Fruit fly (Drosophila melanogaster) whole organism, prepupa: ENCODE measurements around the gene CG31327.

Experiments
- CG11294 ChIP-seq: fragments of 200-800 bp; sonication (Bioruptor generic); IDR thresholded peaks from 2 replicates; pipeline ENCODE4 v1.3.6; 2022; ENCODE audit warnings: missing biosample characterization, missing genetic modification characterization
- CG11762 ChIP-seq: fragments of 200-800 bp; sonication (Bioruptor generic); optimal IDR thresholded peaks from 3 replicates; lab custom pipeline; 2016; ENCODE audit warnings: missing biosample characterization, missing genetic modification characterization; ENCODE audit not compliant: insufficient read depth
- CG15336 ChIP-seq: fragments of 200-800 bp; sonication (Bioruptor generic); IDR thresholded peaks from 2 replicates; pipeline ENCODE4 v1.3.6; 2022; ENCODE audit warnings: missing biosample characterization, missing genetic modification characterization
- CG3032 ChIP-seq: fragments of 200-800 bp; optimal IDR thresholded peaks from 2 replicates; lab custom pipeline; 2019; ENCODE audit warnings: missing biosample characterization, mild to moderate bottlenecking, missing genetic modification characterization, moderate library complexity
- CG34406 ChIP-seq: fragments of 200-800 bp; sonication (Bioruptor generic); optimal IDR thresholded peaks from 3 replicates; lab custom pipeline; 2016; ENCODE audit warnings: missing biosample characterization, missing genetic modification characterization
- CG4318 ChIP-seq: fragments of 200-800 bp; sonication (Bioruptor generic); optimal IDR thresholded peaks from 3 replicates; lab custom pipeline; 2017; ENCODE audit warnings: missing biosample characterization, mild to moderate bottlenecking, missing genetic modification characterization
- CG6276 ChIP-seq: fragments of 200-800 bp; sonication (Bioruptor generic); optimal IDR thresholded peaks from 2 replicates; lab custom pipeline; 2017; ENCODE audit warnings: missing biosample characterization, mild to moderate bottlenecking, missing genetic modification characterization
- CG6792 ChIP-seq: fragments of 200-800 bp; sonication (Bioruptor generic); optimal IDR thresholded peaks from 3 replicates; lab custom pipeline; 2016; ENCODE audit warnings: missing biosample characterization, missing genetic modification characterization
- CG6854 ChIP-seq: fragments of 200-800 bp; sonication (Bioruptor generic); optimal IDR thresholded peaks from 2 replicates; lab custom pipeline; 2017; ENCODE audit warnings: missing biosample characterization, mild to moderate bottlenecking, missing genetic modification characterization
- CG7368 ChIP-seq: fragments of 200-800 bp; sonication (Bioruptor generic); optimal IDR thresholded peaks from 3 replicates; lab custom pipeline; 2016; ENCODE audit warnings: missing biosample characterization, missing genetic modification characterization
- CG8119 ChIP-seq: fragments of 200-800 bp; sonication (Bioruptor generic); IDR thresholded peaks from 3 replicates; pipeline ENCODE4 v1.3.6; 2022; ENCODE audit warnings: missing biosample characterization, missing genetic modification characterization
- CG8632 ChIP-seq: fragments of 200-800 bp; sonication (Bioruptor generic); optimal IDR thresholded peaks from 3 replicates; lab custom pipeline; 2016; ENCODE audit warnings: missing biosample characterization, missing genetic modification characterization
- CG9139 ChIP-seq: fragments of 200-800 bp; sonication (Bioruptor generic); optimal IDR thresholded peaks from 3 replicates; lab custom pipeline; 2017; ENCODE audit warnings: missing biosample characterization, mild to moderate bottlenecking, missing genetic modification characterization
- Eip75B ChIP-seq: fragments of 200-800 bp; sonication (Bioruptor generic); optimal IDR thresholded peaks from 3 replicates; lab custom pipeline; 2016; ENCODE audit warnings: missing biosample characterization, missing genetic modification characterization
- Eip78C ChIP-seq: fragments of 200-800 bp; sonication (Bioruptor generic); peaks from one replicate; lab custom pipeline; 2016; ENCODE audit warnings: missing biosample characterization, missing genetic modification characterization
- Ets21C ChIP-seq: fragments of 200-800 bp; sonication (Bioruptor generic); optimal IDR thresholded peaks from 3 replicates; lab custom pipeline; 2016; ENCODE audit warnings: missing biosample characterization, missing genetic modification characterization
- Hr38 ChIP-seq: sonication (Bioruptor generic); optimal IDR thresholded peaks from 2 replicates; lab custom pipeline; 2016; ENCODE audit warnings: missing biosample characterization, missing genetic modification characterization
- Hr39 ChIP-seq: fragments of 200-800 bp; sonication (Bioruptor generic); optimal IDR thresholded peaks from 2 replicates; lab custom pipeline; 2016; ENCODE audit warnings: missing biosample characterization, missing genetic modification characterization
- Hr4 ChIP-seq: fragments of 200-800 bp; sonication (Bioruptor generic); optimal IDR thresholded peaks from 3 replicates; lab custom pipeline; 2016; ENCODE audit warnings: missing biosample characterization, missing genetic modification characterization
- OdsH ChIP-seq: fragments of 200-800 bp; sonication (Bioruptor generic); optimal IDR thresholded peaks from 3 replicates; lab custom pipeline; 2016; ENCODE audit warnings: missing biosample characterization, missing genetic modification characterization
- Sox102F ChIP-seq: fragments of 200-800 bp; sonication (Bioruptor generic); optimal IDR thresholded peaks from 2 replicates; lab custom pipeline; 2016; ENCODE audit warnings: missing biosample characterization, mild to moderate bottlenecking, missing genetic modification characterization
- Sox14 ChIP-seq: fragments of 200-800 bp; sonication (Bioruptor generic); optimal IDR thresholded peaks from 3 replicates; lab custom pipeline; 2016; ENCODE audit warnings: missing biosample characterization, missing genetic modification characterization
- Sox15 ChIP-seq: fragments of 200-800 bp; sonication (Bioruptor generic); optimal IDR thresholded peaks from 3 replicates; lab custom pipeline; 2016; ENCODE audit warnings: missing biosample characterization, missing genetic modification characterization
- cyc ChIP-seq: fragments of 200-800 bp; sonication (Bioruptor generic); optimal IDR thresholded peaks from 3 replicates; lab custom pipeline; 2016; ENCODE audit warnings: missing biosample characterization, missing genetic modification characterization
- dac ChIP-seq: fragments of 200-800 bp; sonication (Bioruptor generic); optimal IDR thresholded peaks from 2 replicates; lab custom pipeline; 2017; ENCODE audit warnings: missing biosample characterization, mild to moderate bottlenecking, missing genetic modification characterization
- esn ChIP-seq: fragments of 200-800 bp; sonication (Bioruptor generic); optimal IDR thresholded peaks from 2 replicates; lab custom pipeline; 2016; ENCODE audit warnings: missing biosample characterization, mild to moderate bottlenecking, missing genetic modification characterization, moderate library complexity
- fd85E ChIP-seq: fragments of 200-800 bp; sonication (Bioruptor generic); optimal IDR thresholded peaks from 3 replicates; lab custom pipeline; 2016; ENCODE audit warnings: missing biosample characterization, missing genetic modification characterization
- net ChIP-seq: fragments of 200-800 bp; sonication (Bioruptor generic); optimal IDR thresholded peaks from 3 replicates; lab custom pipeline; 2016; ENCODE audit warnings: missing biosample characterization, missing genetic modification characterization
- pdm3 ChIP-seq: fragments of 200-800 bp; sonication (Bioruptor generic); optimal IDR thresholded peaks from 3 replicates; lab custom pipeline; 2016; ENCODE audit warnings: missing biosample characterization, missing genetic modification characterization
- salr ChIP-seq, 2 experiments: fragments of 200-800 bp; sonication (Bioruptor generic); optimal IDR thresholded peaks; 3 replicates each; lab custom pipeline; 2016 to 2018; ENCODE audit warnings: missing biosample characterization in 2 of 2, missing genetic modification characterization in 2 of 2, mild to moderate bottlenecking in 1 of 2
- spab ChIP-seq: fragments of 200-800 bp; sonication (Bioruptor generic); optimal IDR thresholded peaks from 2 replicates; lab custom pipeline; 2017; ENCODE audit warnings: missing biosample characterization, mild to moderate bottlenecking, missing genetic modification characterization, missing genetic modification reagents
- topi ChIP-seq: fragments of 200-800 bp; sonication (Bioruptor generic); optimal IDR thresholded peaks from 3 replicates; lab custom pipeline; 2016; ENCODE audit warnings: missing biosample characterization, missing genetic modification characterization
- vri ChIP-seq: fragments of 200-800 bp; sonication (Bioruptor generic); optimal IDR thresholded peaks from 3 replicates; lab custom pipeline; 2016; ENCODE audit warnings: missing biosample characterization, mild to moderate bottlenecking, missing genetic modification characterization

Gene CG31327

DNA sequence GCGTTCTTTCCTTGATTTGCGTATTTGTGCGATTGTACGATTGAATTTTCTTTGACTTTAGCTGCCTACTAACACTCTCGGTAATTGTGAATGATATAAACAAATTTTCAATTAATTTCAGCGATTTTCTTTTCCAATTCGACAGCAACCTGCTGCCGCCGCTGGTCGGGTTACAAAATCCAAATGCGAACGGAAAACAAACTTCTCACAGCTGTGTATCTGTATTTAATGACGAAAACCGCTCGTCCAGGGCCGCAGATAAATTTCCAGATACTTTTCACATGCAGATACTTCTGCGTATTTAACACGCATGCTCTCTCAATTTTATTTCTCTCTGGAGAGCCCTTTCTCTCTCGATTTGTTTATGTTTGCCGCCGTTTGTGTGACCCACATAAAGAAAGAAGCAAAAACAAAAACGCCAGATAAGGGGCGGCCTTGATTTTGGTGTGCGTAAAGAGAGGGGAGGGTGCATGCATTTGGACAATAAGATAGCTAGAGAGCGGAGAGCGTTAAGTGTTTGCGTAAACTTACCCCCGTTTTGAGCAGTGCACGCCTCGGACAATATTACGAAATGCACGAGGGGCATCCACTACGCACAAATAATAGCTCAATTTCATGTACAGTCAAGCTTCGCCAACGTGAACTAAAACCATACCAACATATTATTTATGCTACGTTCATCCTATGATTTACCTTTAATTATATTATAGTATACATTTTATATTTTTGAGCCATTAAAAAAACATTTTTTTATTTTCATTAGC lies 51.7 kb downstream of the CG31327 start, which contains the start of gene CG12402 (continued):
- TF ChIP-seq Eip78C (GFP tag; lab: Kevin White, UChicago) (peak; percentile 88), CG6854 (GFP tag; lab: Kevin White, UChicago) (no peak), CG4318 (GFP tag; lab: Kevin White, UChicago) (no peak), esn (GFP tag; lab: Kevin White, UChicago) (no peak), Sox15 (GFP tag; lab: Kevin White, UChicago) (no peak), CG11294 (GFP tag; lab: Robert Waterston, UW) (peak; percentile 51), CG8119 (GFP tag; lab: Robert Waterston, UW) (peak; percentile 53), Sox14 (GFP tag; lab: Kevin White, UChicago) (no peak), Eip75B (peak; percentile 85), net (peak; percentile 45), CG9139 (GFP tag; lab: Kevin White, UChicago) (no peak), CG3032 (tag; lab: Kevin White, UChicago) (no peak), CG11762 (GFP tag; lab: Kevin White, UChicago) (no peak), CG34406 (GFP tag; lab: Kevin White, UChicago) (peak; percentile 17), Hr38 (no peak), Hr4 (GFP tag; lab: Kevin White, UChicago) (peak; percentile 14), Sox102F (GFP tag; lab: Kevin White, UChicago) (peak; percentile 26), pdm3 (peak; percentile 49), CG8632 (GFP tag; lab: Kevin White, UChicago) (peak; percentile 38), Hr39 (GFP tag; lab: Kevin White, UChicago) (peak; percentile 58), Ets21C (GFP tag; lab: Kevin White, UChicago) (no peak), cyc (no peak), CG6792 (GFP tag; lab: Kevin White, UChicago) (peak; percentile 49), spab (GFP tag; lab: Kevin White, UChicago) (peak; percentile 24), CG7368 (GFP tag; lab: Kevin White, UChicago) (peak; percentile 23), salr (GFP tag; optimal IDR thresholded peaks at IDR 0.05; lab: Kevin White, UChicago) (no peak), vri (peak; percentile 64), OdsH (GFP tag; lab: Kevin White, UChicago) (peak; percentile 6), dac (GFP tag; lab: Kevin White, UChicago) (peak; percentile 35), CG6276 (GFP tag; lab: Kevin White, UChicago) (peak; percentile 43), CG15336 (GFP tag; lab: Robert Waterston, UW) (peak; percentile 60; the same call in 1 of the 2 replicates), fd85E (GFP tag; lab: Kevin White, UChicago) (no peak)

DNA sequence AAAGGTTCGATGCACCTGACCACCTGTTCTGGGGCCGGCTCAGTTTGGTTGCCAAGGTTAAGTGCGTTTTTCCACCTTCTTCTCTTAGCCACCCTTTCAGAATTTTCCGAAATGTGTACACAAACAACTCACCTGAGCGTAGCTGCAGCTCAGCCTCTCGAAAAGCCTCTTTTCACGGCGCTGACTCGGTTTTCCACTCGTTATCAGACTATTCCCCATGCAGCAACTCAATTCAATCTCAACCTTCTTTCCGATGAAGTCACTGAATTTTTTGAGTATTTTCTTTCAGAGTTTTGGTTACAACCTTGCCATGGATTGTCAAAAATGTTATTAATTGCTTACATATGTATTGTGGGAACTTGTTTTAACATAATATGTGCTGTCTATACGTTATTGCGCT lies 52.5 kb downstream of the CG31327 start:
- no peak for TF ChIP-seq CG6792 (GFP tag; lab: Kevin White, UChicago)
- TF ChIP-seq CG8632 (GFP tag; lab: Kevin White, UChicago): no peak
- no peak for TF ChIP-seq Hr38
- no peak for TF ChIP-seq topi (GFP tag; lab: Kevin White, UChicago)
